Worm (Caenorhabditis elegans) whole organism, L1 larva: ENCODE data around the gene nhr-97.
A peak's percentile ranks its signal among the peaks of the same experiment; 100 is the strongest.

Experiments
- C04F5.9 ChIP-seq: sonication (generic microtip); optimal IDR thresholded peaks from 2 replicates; lab custom pipeline; 2016; ENCODE audit warnings: missing genetic modification characterization, missing compliant biosample characterization
- C16A3.4 ChIP-seq: fragments of 150-350 bp; optimal IDR thresholded peaks from 2 replicates; lab custom pipeline; 2014; ENCODE audit warnings: missing biosample characterization, missing genetic modification characterization
- F16B12.6 ChIP-seq: fragments of 150-350 bp; optimal IDR thresholded peaks from 2 replicates; lab custom pipeline; 2014; ENCODE audit warnings: missing biosample characterization, missing genetic modification characterization
- aha-1 ChIP-seq: fragments of 150-350 bp; optimal IDR thresholded peaks from 2 replicates; lab custom pipeline; 2014; ENCODE audit warnings: missing biosample characterization, missing genetic modification characterization
- alr-1 ChIP-seq: fragments of 200-800 bp; sonication (Bioruptor generic); optimal IDR thresholded peaks from 2 replicates; lab custom pipeline; 2018; ENCODE audit warnings: borderline replicate concordance, mild to moderate bottlenecking, missing genetic modification characterization, missing compliant biosample characterization
- aly-2 ChIP-seq: fragments of 150-350 bp; optimal IDR thresholded peaks from 2 replicates; lab custom pipeline; 2014; ENCODE audit warnings: missing biosample characterization, missing genetic modification characterization
- blmp-1 ChIP-seq: fragments of 150-350 bp; optimal IDR thresholded peaks from 2 replicates; lab custom pipeline; 2014; ENCODE audit warnings: missing biosample characterization, missing genetic modification characterization
- ceh-82 ChIP-seq, 3 experiments: fragments of 150-350 bp in 1 of 3; sonication (generic microtip) in 2 of 3; optimal IDR thresholded peaks; 2 replicates each; lab custom pipeline; 2014 to 2017; ENCODE audit warnings: missing biosample characterization in 3 of 3, missing genetic modification characterization in 3 of 3
- ceh-90 ChIP-seq: sonication (generic microtip); optimal IDR thresholded peaks from 2 replicates; lab custom pipeline; 2016; ENCODE audit warnings: missing genetic modification characterization, missing compliant biosample characterization
- dsc-1 ChIP-seq: sonication (generic microtip); optimal IDR thresholded peaks from 2 replicates; lab custom pipeline; 2016; ENCODE audit warnings: mild to moderate bottlenecking, missing genetic modification characterization, missing compliant biosample characterization
- efl-1 ChIP-seq, 4 experiments: fragments of 150-350 bp; optimal IDR thresholded peaks in 3 of 4; peaks in 1 of 4; 1 replicate in 1 of 4; 2 replicates in 3 of 4; lab custom pipeline; 2014; ENCODE audit warnings: missing biosample characterization in 2 of 4, missing genetic modification characterization in 2 of 4, missing genetic modification reagents in 2 of 4
- egl-13 ChIP-seq: sonication (generic microtip); optimal IDR thresholded peaks from 2 replicates; lab custom pipeline; 2016; ENCODE audit warnings: missing genotype, missing genetic modification reagents, missing genetic modification characterization, missing compliant biosample characterization
- egl-27 ChIP-seq, 2 experiments: fragments of 150-350 bp in 1 of 2; sonication (generic microtip); optimal IDR thresholded peaks; 3 replicates each; lab custom pipeline; 2017 to 2018; ENCODE audit warnings: missing biosample characterization in 2 of 2, missing genetic modification characterization in 2 of 2, missing genetic modification reagents in 2 of 2
- fkh-10 ChIP-seq: sonication (generic microtip); optimal IDR thresholded peaks from 2 replicates; lab custom pipeline; 2017; ENCODE audit warnings: missing biosample characterization, missing genetic modification reagents, missing genetic modification characterization
- fkh-4 ChIP-seq: sonication (generic microtip); optimal IDR thresholded peaks from 2 replicates; lab custom pipeline; 2016; ENCODE audit warnings: missing compliant biosample characterization, missing genetic modification characterization, borderline replicate concordance
- hpl-2 ChIP-seq: fragments of 150-350 bp; optimal IDR thresholded peaks from 2 replicates; lab custom pipeline; 2014; ENCODE audit warnings: missing biosample characterization, missing genetic modification reagents, missing genetic modification characterization
- irx-1 ChIP-seq: sonication (generic microtip); optimal IDR thresholded peaks from 2 replicates; lab custom pipeline; 2016; ENCODE audit warnings: missing genetic modification characterization, missing compliant biosample characterization
- isw-1 ChIP-seq: fragments of 200-800 bp; sonication (Bioruptor generic); IDR thresholded peaks from 2 replicates; pipeline ENCODE4 v1.3.6; 2022; ENCODE audit warnings: missing genetic modification characterization, missing compliant biosample characterization
- jun-1 ChIP-seq: fragments of 150-350 bp; optimal IDR thresholded peaks from 2 replicates; lab custom pipeline; 2014; ENCODE audit warnings: missing biosample characterization, missing genetic modification reagents, missing genetic modification characterization
- lin-14 ChIP-seq: fragments of 200-800 bp; sonication (Bioruptor generic); optimal IDR thresholded peaks from 2 replicates; lab custom pipeline; 2018; ENCODE audit warnings: mild to moderate bottlenecking, missing genetic modification characterization, moderate library complexity, missing compliant biosample characterization
- lin-39 ChIP-seq: fragments of 150-350 bp; optimal IDR thresholded peaks from 2 replicates; lab custom pipeline; 2014; ENCODE audit warnings: missing biosample characterization, missing genetic modification reagents, missing genetic modification characterization
- lir-3 ChIP-seq: sonication (generic microtip); optimal IDR thresholded peaks from 2 replicates; lab custom pipeline; 2016; ENCODE audit warnings: mild to moderate bottlenecking, missing genetic modification characterization, moderate library complexity, missing compliant biosample characterization; ENCODE audit not compliant: poor library complexity
- lsy-2 ChIP-seq, 2 experiments: fragments of 150-350 bp; optimal IDR thresholded peaks; 2 replicates each; lab custom pipeline; 2014; ENCODE audit warnings: missing biosample characterization in 2 of 2, missing genetic modification characterization in 2 of 2
- mab-9 ChIP-seq: fragments of 200-800 bp; sonication (Bioruptor generic); IDR thresholded peaks from 2 replicates; pipeline ENCODE4 v1.3.6; 2022; ENCODE audit warnings: missing genetic modification reagents, missing genetic modification characterization, missing compliant biosample characterization
- mef-2 ChIP-seq: fragments of 150-350 bp; optimal IDR thresholded peaks from 2 replicates; lab custom pipeline; 2014; ENCODE audit warnings: missing biosample characterization, missing genetic modification characterization
- mep-1 ChIP-seq: fragments of 150-350 bp; optimal IDR thresholded peaks from 2 replicates; lab custom pipeline; 2014; ENCODE audit warnings: missing biosample characterization, missing genetic modification characterization
- nhr-11 ChIP-seq: fragments of 150-350 bp; optimal IDR thresholded peaks from 2 replicates; lab custom pipeline; 2014; ENCODE audit warnings: missing biosample characterization, missing genetic modification characterization
- nhr-12 ChIP-seq: sonication (generic microtip); optimal IDR thresholded peaks from 2 replicates; lab custom pipeline; 2017; ENCODE audit warnings: missing biosample characterization, missing genetic modification characterization
- nhr-20 ChIP-seq: sonication (generic microtip); optimal IDR thresholded peaks from 2 replicates; lab custom pipeline; 2016; ENCODE audit warnings: mild to moderate bottlenecking, missing genetic modification characterization, missing compliant biosample characterization
- nhr-77 ChIP-seq: fragments of 150-350 bp; optimal IDR thresholded peaks from 2 replicates; lab custom pipeline; 2014; ENCODE audit warnings: missing biosample characterization, missing genetic modification characterization
- nhr-85 ChIP-seq: sonication (generic microtip); peaks from one replicate; lab custom pipeline; 2016; ENCODE audit warnings: missing genetic modification characterization, inconsistent platforms, missing compliant biosample characterization
- pag-3 ChIP-seq: sonication (generic microtip); optimal IDR thresholded peaks from 2 replicates; lab custom pipeline; 2017; ENCODE audit warnings: missing genetic modification characterization, mild to moderate bottlenecking, missing compliant biosample characterization, antibody characterized with exemption, borderline replicate concordance; ENCODE audit not compliant: insufficient read depth
- pax-3 ChIP-seq: fragments of 200-800 bp; sonication (Bioruptor generic); optimal IDR thresholded peaks from 2 replicates; lab custom pipeline; 2018; ENCODE audit warnings: mild to moderate bottlenecking, missing genetic modification characterization, moderate library complexity, missing compliant biosample characterization
- pqm-1 ChIP-seq: sonication (generic microtip); optimal IDR thresholded peaks from 3 replicates; lab custom pipeline; 2017; ENCODE audit warnings: missing biosample characterization, missing genetic modification characterization
- skn-1 ChIP-seq: fragments of 150-350 bp; optimal IDR thresholded peaks from 2 replicates; lab custom pipeline; 2014; ENCODE audit warnings: missing biosample characterization, missing genetic modification characterization
- snu-23 ChIP-seq: sonication (generic microtip); optimal IDR thresholded peaks from 2 replicates; lab custom pipeline; 2016; ENCODE audit warnings: missing genetic modification characterization, missing compliant biosample characterization
- sptf-1 ChIP-seq: fragments of 150-350 bp; optimal IDR thresholded peaks from 2 replicates; lab custom pipeline; 2014; ENCODE audit warnings: missing biosample characterization, missing genetic modification characterization
- sup-37 ChIP-seq: fragments of 200-800 bp; sonication (Bioruptor generic); optimal IDR thresholded peaks from 2 replicates; lab custom pipeline; 2018; ENCODE audit warnings: mild to moderate bottlenecking, missing genetic modification characterization, missing compliant biosample characterization
- swsn-7 ChIP-seq: sonication (generic microtip); optimal IDR thresholded peaks from 2 replicates; lab custom pipeline; 2016; ENCODE audit warnings: missing genetic modification characterization, missing compliant biosample characterization
- tbx-2 ChIP-seq: sonication (generic microtip); optimal IDR thresholded peaks from 2 replicates; lab custom pipeline; 2016; ENCODE audit warnings: missing genetic modification characterization, missing compliant biosample characterization
- unc-62 ChIP-seq: fragments of 150-350 bp; optimal IDR thresholded peaks from 2 replicates; lab custom pipeline; 2014; ENCODE audit warnings: missing biosample characterization, missing genetic modification reagents, missing genetic modification characterization
- unc-86 ChIP-seq: sonication (generic microtip); optimal IDR thresholded peaks from 2 replicates; lab custom pipeline; 2016; ENCODE audit warnings: missing genetic modification characterization, missing compliant biosample characterization
- ztf-11 ChIP-seq, 2 experiments: sonication (generic microtip); optimal IDR thresholded peaks; 2 replicates each; lab custom pipeline; 2016 to 2017; ENCODE audit warnings: missing genetic modification characterization in 2 of 2, missing biosample characterization in 1 of 2, missing compliant biosample characterization in 1 of 2
- ztf-4 ChIP-seq: fragments of 150-350 bp; optimal IDR thresholded peaks from 2 replicates; lab custom pipeline; 2014; ENCODE audit warnings: missing biosample characterization, missing genetic modification characterization

The nhr-97 gene

ce11 chrIV:9790708-9791107, 33.3 kb downstream of the nhr-97 start (continued):
- peak; percentile 17 for TF ChIP-seq blmp-1 (tag; lab: Kevin White, UChicago)
- TF ChIP-seq C04F5.9 (tag; lab: Kevin White, UChicago), result no peak
- TF ChIP-seq sptf-1 (tag; lab: Kevin White, UChicago), result no peak
- no peak for TF ChIP-seq alr-1 (tag; lab: Kevin White, UChicago)
- no peak for TF ChIP-seq fkh-4 (tag; lab: Kevin White, UChicago)
- no peak for TF ChIP-seq mep-1 (tag; lab: Kevin White, UChicago)
- TF ChIP-seq aha-1 (tag; lab: Kevin White, UChicago), result no peak
- TF ChIP-seq dsc-1 (tag; lab: Kevin White, UChicago), result no peak
- TF ChIP-seq hpl-2 (GFP tag; lab: Kevin White, UChicago), result no peak
- TF ChIP-seq fkh-10 (GFP tag; lab: Kevin White, UChicago), result no peak
- peak; percentile 15 for TF ChIP-seq tbx-2
- no peak for TF ChIP-seq ceh-90
- TF ChIP-seq skn-1 (tag; lab: Kevin White, UChicago), result no peak
- no peak for TF ChIP-seq ztf-4
- TF ChIP-seq irx-1 (tag; lab: Kevin White, UChicago), result peak; percentile 42
- TF ChIP-seq pax-3 (tag; lab: Kevin White, UChicago), result no peak
- no peak for TF ChIP-seq lin-14 (GFP tag; lab: Kevin White, UChicago)
- no peak for TF ChIP-seq egl-27 (tag; optimal IDR thresholded peaks at IDR 0.05; lab: Kevin White, UChicago)
- TF ChIP-seq mab-9 (GFP tag; lab: Robert Waterston, UW), result no peak
- TF ChIP-seq C16A3.4 (tag; lab: Kevin White, UChicago), result no peak
- TF ChIP-seq lsy-2 (tag; optimal IDR thresholded peaks at IDR 0.05; lab: Kevin White, UChicago), result no peak
- no peak for TF ChIP-seq swsn-7 (tag; lab: Kevin White, UChicago)
- peak; percentile 47 for TF ChIP-seq lin-39
- TF ChIP-seq nhr-77 (tag; lab: Kevin White, UChicago), result no peak
- no peak for TF ChIP-seq lir-3 (tag; lab: Kevin White, UChicago)
- no peak for TF ChIP-seq ceh-82 (tag; optimal IDR thresholded peaks at IDR 0.05; lab: Kevin White, UChicago)
- no peak for TF ChIP-seq nhr-11 (tag; lab: Kevin White, UChicago)
- no peak for TF ChIP-seq ztf-11 (tag; optimal IDR thresholded peaks at IDR 0.05; lab: Kevin White, UChicago)
- TF ChIP-seq unc-86 (tag; lab: Kevin White, UChicago), result no peak
- TF ChIP-seq sup-37 (GFP tag; lab: Kevin White, UChicago), result no peak
- TF ChIP-seq pag-3 (tag; lab: Kevin White, UChicago), result no peak
- TF ChIP-seq F16B12.6 (tag; lab: Kevin White, UChicago), result no peak
- peak; percentile 22 for TF ChIP-seq snu-23

- no peak for TF ChIP-seq aly-2 (tag; lab: Kevin White, UChicago)
- TF ChIP-seq isw-1 (GFP tag; lab: Robert Waterston, UW), result no peak
- TF ChIP-seq pqm-1 (tag; lab: Kevin White, UChicago), result no peak
- TF ChIP-seq efl-1 (optimal IDR thresholded peaks at IDR 0.05; lab: Kevin White, UChicago), result no peak
- TF ChIP-seq efl-1 (GFP tag; optimal IDR thresholded peaks at IDR 0.05 in 1 of 2; lab: Kevin White, UChicago), result peak in 1 of 2 experiments; percentile 92
- TF ChIP-seq, all 84 proteins: peak for 1
These were observed 37.8 kb downstream of the nhr-97 start for ce11 chrIV:9795250-9795649.

- no peak for TF ChIP-seq nhr-12 (tag; lab: Kevin White, UChicago)
- TF ChIP-seq mef-2 (tag; lab: Kevin White, UChicago), result no peak
- TF ChIP-seq nhr-20 (tag; lab: Kevin White, UChicago), result no peak
- TF ChIP-seq nhr-85 (tag; lab: Kevin White, UChicago), result peak; percentile 20
- TF ChIP-seq unc-62 (GFP tag; lab: Kevin White, UChicago), result no peak
- no peak for TF ChIP-seq nhr-11 (tag; lab: Kevin White, UChicago)
- TF ChIP-seq egl-13, result no peak
- TF ChIP-seq jun-1, result no peak
These were observed 39.1 kb downstream of the nhr-97 start, which contains the start of gene pis-1 for ce11 chrIV:9796494-9796893. Gene pis-1, minus strand, starts transcription at chrIV:9796594.
